Worm (Caenorhabditis elegans) whole organism, L4 larva: ENCODE measurements around the gene srx-92.

ENCODE experiments used
- Y105C5A.15 ChIP-seq: fragments of 200-800 bp; sonication (Bioruptor generic); IDR thresholded peaks from 2 replicates; pipeline ENCODE4 v1.3.6; 2022; ENCODE audit warnings: missing genetic modification characterization, missing compliant biosample characterization
- lin-39 ChIP-seq: fragments of 150-350 bp; optimal IDR thresholded peaks from 2 replicates; lab custom pipeline; 2014; ENCODE audit warnings: missing biosample characterization, missing genetic modification reagents, missing genetic modification characterization
- unc-62 ChIP-seq, 3 experiments: fragments of 150-350 bp in 1 of 3; sonication (generic microtip); optimal IDR thresholded peaks in 2 of 3; peaks in 1 of 3; 1 replicate in 1 of 3; 2 replicates in 2 of 3; lab custom pipeline; 2014 to 2017; ENCODE audit warnings: missing biosample characterization in 3 of 3, missing genetic modification characterization in 3 of 3, missing genetic modification reagents in 3 of 3, missing genotype in 1 of 3

- TF ChIP-seq unc-62 (GFP tag; optimal IDR thresholded peaks at IDR 0.05 in 1 of 2; lab: Kevin White, UChicago) (peak in 1 of 2 experiments; percentile 28), unc-62 (tag; optimal IDR thresholded peaks at IDR 0.05; lab: Kevin White, UChicago) (no peak), lin-39 (tag; lab: Kevin White, UChicago) (no peak), Y105C5A.15 (GFP tag; lab: Robert Waterston, UW) (no peak)
Measured at ce11 chrV:7282037-7282436, 43.1 kb downstream of the srx-92 start, which contains the start of gene C13A2.3.
